Fruit fly (Drosophila melanogaster) whole organism: ENCODE measurements around the gene ph-d.

Source experiments
- CG8478 ChIP-seq: fragments of >200 bp; optimal IDR thresholded peaks from 2 replicates; lab custom pipeline; 2018; ENCODE audit warnings: inconsistent platforms
- EcR ChIP-seq, 2 experiments: fragments of >200 bp; optimal IDR thresholded peaks; 2 replicates each; lab custom pipeline; 2017; ENCODE audit warnings: missing biosample characterization in 2 of 2, missing genetic modification characterization in 2 of 2, missing genetic modification reagents in 2 of 2
- pan ChIP-seq: fragments of >200 bp; optimal IDR thresholded peaks from 2 replicates; lab custom pipeline; 2017
- psq ChIP-seq: fragments of >200 bp; optimal IDR thresholded peaks from 2 replicates; lab custom pipeline; 2017
- usp ChIP-seq: fragments of >200 bp; optimal IDR thresholded peaks from 2 replicates; lab custom pipeline; 2017; ENCODE audit warnings: missing biosample characterization, missing genetic modification characterization, mixed read lengths

DNA sequence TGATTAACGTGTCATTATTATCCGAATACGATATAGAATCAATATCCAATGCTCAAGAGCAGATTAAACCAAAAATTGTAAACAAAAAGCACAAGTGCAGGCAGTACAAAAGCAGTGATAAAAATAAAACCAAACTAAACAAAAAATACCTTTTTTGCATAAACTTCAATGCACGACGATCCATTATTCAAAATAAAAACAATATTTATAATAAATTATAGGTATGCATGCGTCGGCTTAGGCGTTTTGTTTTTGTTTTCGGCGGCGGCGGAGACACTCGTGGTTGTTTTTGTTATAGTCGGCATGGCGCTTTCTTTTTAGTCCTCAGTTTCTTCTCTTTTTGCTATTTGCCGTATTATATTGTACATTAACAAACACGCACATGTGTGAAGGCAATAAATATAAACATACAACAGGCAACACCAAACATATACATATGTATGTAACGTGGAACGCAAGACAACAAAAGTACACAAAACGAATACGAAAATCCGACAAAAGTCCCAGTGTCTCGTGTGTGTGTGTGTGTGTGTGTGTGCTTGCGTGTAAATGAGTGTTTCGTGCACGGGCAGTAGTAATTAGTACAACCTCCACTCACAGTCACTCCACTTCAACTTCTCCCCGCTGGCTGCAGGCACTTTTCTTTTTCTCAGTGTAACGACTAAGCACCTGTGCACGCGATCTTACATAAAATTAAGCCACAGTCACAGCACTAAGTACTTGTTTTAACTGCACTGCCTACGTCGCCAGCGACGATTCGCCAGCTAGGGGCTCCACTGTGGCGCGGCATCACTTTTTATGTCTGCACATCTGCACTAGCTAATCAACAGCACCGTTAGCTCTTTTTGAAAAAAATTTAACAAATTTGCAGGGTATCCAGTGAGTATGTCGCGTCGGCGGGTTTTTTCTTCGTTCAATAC lies 13.0 kb upstream of the ph-d start:
- TF ChIP-seq psq (lab: Kevin White, UChicago) (no peak), pan (no peak), CG8478 (lab: Kevin White, UChicago) (no peak), usp (GFP tag; lab: Kevin White, UChicago) (no peak), EcR (GFP tag; optimal IDR thresholded peaks at IDR 0.05; lab: Kevin White, UChicago) (no peak)
